Worm (Caenorhabditis elegans) whole organism, late embryonic: ENCODE results near the gene F53A3.7.

Source experiments
- ceh-14 ChIP-seq: sonication (generic microtip); optimal IDR thresholded peaks from 2 replicates; lab custom pipeline; 2016; ENCODE audit warnings: missing genotype, missing genetic modification characterization, missing compliant biosample characterization
- ceh-48 ChIP-seq: sonication (generic microtip); optimal IDR thresholded peaks from 2 replicates; lab custom pipeline; 2016; ENCODE audit warnings: missing genetic modification characterization, inconsistent platforms, missing compliant biosample characterization
- dmd-4 ChIP-seq: sonication (generic microtip); optimal IDR thresholded peaks from 2 replicates; lab custom pipeline; 2016; ENCODE audit warnings: borderline replicate concordance, missing genetic modification characterization, missing compliant biosample characterization
- hlh-13 ChIP-seq: fragments of 200-800 bp; sonication (Bioruptor generic); optimal IDR thresholded peaks from 2 replicates; lab custom pipeline; 2018; ENCODE audit warnings: mild to moderate bottlenecking, missing genetic modification characterization, missing compliant biosample characterization
- nhr-11 ChIP-seq: fragments of 150-350 bp; optimal IDR thresholded peaks from 2 replicates; lab custom pipeline; 2014; ENCODE audit warnings: missing biosample characterization, missing genetic modification characterization
- odd-2 ChIP-seq: sonication (generic microtip); optimal IDR thresholded peaks from 2 replicates; lab custom pipeline; 2017; ENCODE audit warnings: antibody characterized with exemption, mild to moderate bottlenecking, missing genetic modification characterization, missing compliant biosample characterization
- pha-4 ChIP-seq: fragments of 150-350 bp; optimal IDR thresholded peaks from 2 replicates; lab custom pipeline; 2018; ENCODE audit warnings: missing biosample characterization, missing genetic modification reagents, missing genetic modification characterization
- ref-2 ChIP-seq: sonication (generic microtip); optimal IDR thresholded peaks from 2 replicates; lab custom pipeline; 2016; ENCODE audit warnings: missing genetic modification characterization, missing compliant biosample characterization
- syd-9 ChIP-seq: sonication (generic microtip); optimal IDR thresholded peaks from 2 replicates; lab custom pipeline; 2016; ENCODE audit warnings: mild to moderate bottlenecking, missing genetic modification characterization, moderate library complexity, missing compliant biosample characterization
- unc-3 ChIP-seq, 2 experiments: fragments of 200-800 bp in 1 of 2; sonication (Bioruptor generic) in 1 of 2; sonication (generic microtip) in 1 of 2; conservative IDR thresholded peaks in 1 of 2; optimal IDR thresholded peaks in 1 of 2; 2 replicates each; pipeline versions ENCODE4 v1.3.6 to Lab custom; 2016 to 2022; ENCODE audit warnings: missing compliant biosample characterization in 2 of 2, missing genetic modification characterization in 2 of 2, missing genetic modification reagents in 1 of 2
- unc-42 ChIP-seq: sonication (generic microtip); optimal IDR thresholded peaks from 2 replicates; lab custom pipeline; 2016; ENCODE audit warnings: missing genotype, missing genetic modification characterization, missing compliant biosample characterization
- unc-86 ChIP-seq: sonication (generic microtip); optimal IDR thresholded peaks from 2 replicates; lab custom pipeline; 2016; ENCODE audit warnings: missing genetic modification characterization, missing compliant biosample characterization

- TF ChIP-seq unc-86 (tag; lab: Kevin White, UChicago): no peak
- TF ChIP-seq hlh-13: no peak
- TF ChIP-seq pha-4: no peak
- TF ChIP-seq dmd-4 (tag; lab: Kevin White, UChicago): no peak
- peak; percentile 58 for TF ChIP-seq ceh-48 (tag; lab: Kevin White, UChicago)
- no peak for TF ChIP-seq syd-9 (tag; lab: Kevin White, UChicago)
- TF ChIP-seq unc-3 (GFP tag; conservative IDR thresholded peaks at IDR 0.05; lab: Robert Waterston, UW): no peak
- no peak for TF ChIP-seq unc-3 (tag; optimal IDR thresholded peaks at IDR 0.05; lab: Kevin White, UChicago)
- no peak for TF ChIP-seq nhr-11 (tag; lab: Kevin White, UChicago)
- no peak for TF ChIP-seq odd-2 (tag; lab: Kevin White, UChicago)
- peak; percentile 4 for TF ChIP-seq ref-2 (tag; lab: Kevin White, UChicago)
- no peak for TF ChIP-seq unc-42 (tag; lab: Kevin White, UChicago)
- no peak for TF ChIP-seq ceh-14 (tag; lab: Kevin White, UChicago)
Observed at ce11 chrIII:1938712-1939624, 12.4 kb upstream of the F53A3.7 start.
